Worm (Caenorhabditis elegans) whole organism, L2 larva: ENCODE measurements around the gene Y57E12AR.1.

Experiments used
- F13H6.1 ChIP-seq: sonication (generic microtip); optimal IDR thresholded peaks from 2 replicates; lab custom pipeline; 2016; ENCODE audit warnings: missing genetic modification characterization, missing compliant biosample characterization
- R02D3.7 ChIP-seq: fragments of 150-350 bp; optimal IDR thresholded peaks from 2 replicates; lab custom pipeline; 2014; ENCODE audit warnings: missing biosample characterization, missing genetic modification characterization
- Y55F3AM.14 ChIP-seq: fragments of 200-800 bp; sonication (Bioruptor generic); optimal IDR thresholded peaks from 2 replicates; lab custom pipeline; 2018; ENCODE audit warnings: mild to moderate bottlenecking, missing genetic modification characterization, missing compliant biosample characterization
- ZK546.5 ChIP-seq: sonication (generic microtip); optimal IDR thresholded peaks from 2 replicates; lab custom pipeline; 2017; ENCODE audit warnings: missing biosample characterization, missing genetic modification characterization
- aly-2 ChIP-seq: fragments of 150-350 bp; optimal IDR thresholded peaks from 2 replicates; lab custom pipeline; 2014; ENCODE audit warnings: missing biosample characterization, missing genetic modification characterization
- ama-1 ChIP-seq: fragments of 150-350 bp; optimal IDR thresholded peaks from 2 replicates; lab custom pipeline; 2018; ENCODE audit warnings: inconsistent platforms
- blmp-1 ChIP-seq: sonication (generic microtip); optimal IDR thresholded peaks from 2 replicates; lab custom pipeline; 2017; ENCODE audit warnings: missing genetic modification characterization, mild to moderate bottlenecking, missing compliant biosample characterization, antibody characterized with exemption, moderate library complexity; ENCODE audit not compliant: insufficient read depth
- ceh-16 ChIP-seq: fragments of 150-350 bp; optimal IDR thresholded peaks from 2 replicates; lab custom pipeline; 2014; ENCODE audit warnings: missing biosample characterization, missing genetic modification characterization
- ceh-82 ChIP-seq: fragments of 150-350 bp; optimal IDR thresholded peaks from 2 replicates; lab custom pipeline; 2014; ENCODE audit warnings: missing biosample characterization, missing genetic modification characterization
- crh-2 ChIP-seq: sonication (generic microtip); optimal IDR thresholded peaks from 2 replicates; lab custom pipeline; 2017; ENCODE audit warnings: missing biosample characterization, missing genetic modification characterization
- dmd-4 ChIP-seq: sonication (generic microtip); optimal IDR thresholded peaks from 2 replicates; lab custom pipeline; 2017; ENCODE audit warnings: missing biosample characterization, missing genetic modification characterization
- elt-1 ChIP-seq: fragments of 150-350 bp; optimal IDR thresholded peaks from 2 replicates; lab custom pipeline; 2014; ENCODE audit warnings: missing biosample characterization, missing genetic modification characterization
- elt-3 ChIP-seq: sonication (generic microtip); optimal IDR thresholded peaks from 2 replicates; lab custom pipeline; 2017; ENCODE audit warnings: missing biosample characterization, missing genetic modification characterization
- fos-1 ChIP-seq: fragments of 150-350 bp; optimal IDR thresholded peaks from 2 replicates; lab custom pipeline; 2014; ENCODE audit warnings: missing biosample characterization, missing genetic modification characterization
- gmeb-1 ChIP-seq: fragments of 150-350 bp; optimal IDR thresholded peaks from 2 replicates; lab custom pipeline; 2014; ENCODE audit warnings: missing biosample characterization, missing genetic modification characterization
- lin-11 ChIP-seq: fragments of 150-350 bp; sonication (generic microtip); optimal IDR thresholded peaks from 2 replicates; lab custom pipeline; 2014; ENCODE audit warnings: missing biosample characterization, missing genetic modification characterization, inconsistent platforms, mixed read lengths
- lin-13 ChIP-seq: fragments of 150-350 bp; optimal IDR thresholded peaks from 2 replicates; lab custom pipeline; 2014; ENCODE audit warnings: missing biosample characterization, missing genetic modification reagents, missing genetic modification characterization
- mbf-1 ChIP-seq: sonication (generic microtip); optimal IDR thresholded peaks from 2 replicates; lab custom pipeline; 2017; ENCODE audit warnings: missing biosample characterization, missing genetic modification characterization
- mdl-1 ChIP-seq, 2 experiments: fragments of 150-350 bp in 1 of 2; sonication (generic microtip) in 1 of 2; optimal IDR thresholded peaks; 2 replicates each; lab custom pipeline; 2017; ENCODE audit warnings: missing biosample characterization in 2 of 2, missing genetic modification characterization in 2 of 2
- nhr-10 ChIP-seq: sonication (generic microtip); optimal IDR thresholded peaks from 2 replicates; lab custom pipeline; 2017; ENCODE audit warnings: missing biosample characterization, missing genetic modification characterization
- nhr-11 ChIP-seq: fragments of 150-350 bp; optimal IDR thresholded peaks from 2 replicates; lab custom pipeline; 2014; ENCODE audit warnings: missing biosample characterization, missing genetic modification characterization
- nhr-12 ChIP-seq: fragments of 150-350 bp; optimal IDR thresholded peaks from 2 replicates; lab custom pipeline; 2014; ENCODE audit warnings: missing biosample characterization, missing genetic modification characterization
- nhr-129 ChIP-seq: fragments of 150-350 bp; optimal IDR thresholded peaks from 2 replicates; lab custom pipeline; 2014; ENCODE audit warnings: missing biosample characterization, missing genetic modification characterization
- nhr-21 ChIP-seq: fragments of 150-350 bp; optimal IDR thresholded peaks from 2 replicates; lab custom pipeline; 2014; ENCODE audit warnings: missing biosample characterization, missing genetic modification characterization
- nhr-23 ChIP-seq: fragments of 150-350 bp; optimal IDR thresholded peaks from 2 replicates; lab custom pipeline; 2014; ENCODE audit warnings: missing biosample characterization, missing genetic modification reagents, missing genetic modification characterization
- nhr-237 ChIP-seq: fragments of 150-350 bp; optimal IDR thresholded peaks from 2 replicates; lab custom pipeline; 2014; ENCODE audit warnings: missing biosample characterization, missing genetic modification characterization
- nhr-25 ChIP-seq: fragments of 150-350 bp; sonication (generic microtip); optimal IDR thresholded peaks from 3 replicates; lab custom pipeline; 2014; ENCODE audit warnings: missing biosample characterization, missing genetic modification characterization
- nhr-77 ChIP-seq: fragments of 150-350 bp; optimal IDR thresholded peaks from 2 replicates; lab custom pipeline; 2014; ENCODE audit warnings: missing biosample characterization, missing genetic modification characterization
- sem-4 ChIP-seq: fragments of 150-350 bp; optimal IDR thresholded peaks from 2 replicates; lab custom pipeline; 2014; ENCODE audit warnings: missing biosample characterization, missing genetic modification reagents, missing genetic modification characterization
- skn-1 ChIP-seq: sonication (generic microtip); optimal IDR thresholded peaks from 2 replicates; lab custom pipeline; 2017; ENCODE audit warnings: missing biosample characterization, missing genetic modification characterization
- sma-3 ChIP-seq: sonication (generic microtip); optimal IDR thresholded peaks from 2 replicates; lab custom pipeline; 2016; ENCODE audit warnings: missing genetic modification reagents, missing genetic modification characterization, missing compliant biosample characterization
- sma-9 ChIP-seq, 2 experiments: fragments of 150-350 bp in 1 of 2; sonication (generic microtip) in 1 of 2; optimal IDR thresholded peaks; 2 replicates each; lab custom pipeline; 2014 to 2016; ENCODE audit warnings: missing genetic modification characterization in 2 of 2, mild to moderate bottlenecking in 1 of 2, missing biosample characterization in 1 of 2, missing compliant biosample characterization in 1 of 2, missing genetic modification reagents in 1 of 2, moderate library complexity in 1 of 2
- snpc-4 ChIP-seq: fragments of 150-350 bp; optimal IDR thresholded peaks from 2 replicates; lab custom pipeline; 2014; ENCODE audit warnings: missing biosample characterization, missing genetic modification characterization
- unc-39 ChIP-seq: fragments of 150-350 bp; optimal IDR thresholded peaks from 2 replicates; lab custom pipeline; 2014; ENCODE audit warnings: missing biosample characterization, missing genetic modification characterization
- unc-62 ChIP-seq: fragments of 150-350 bp; optimal IDR thresholded peaks from 2 replicates; lab custom pipeline; 2014; ENCODE audit warnings: missing biosample characterization, missing genetic modification reagents, missing genetic modification characterization
- ztf-1 ChIP-seq: fragments of 200-800 bp; sonication (Bioruptor generic); conservative IDR thresholded peaks from 2 replicates; pipeline ENCODE4 v1.3.6; 2022; ENCODE audit warnings: missing genetic modification characterization, missing compliant biosample characterization
- ztf-11 ChIP-seq: sonication (generic microtip); optimal IDR thresholded peaks from 2 replicates; lab custom pipeline; 2017; ENCODE audit warnings: missing biosample characterization, missing genetic modification characterization

The Y57E12AR.1 gene

ce11 chrV:7078765-7079164 is 13.6 kb upstream of the Y57E12AR.1 start:
- TF ChIP-seq nhr-237 (tag; lab: Kevin White, UChicago) = no peak
- no peak for TF ChIP-seq nhr-25 (tag; lab: Kevin White, UChicago)
- no peak for TF ChIP-seq skn-1 (tag; lab: Kevin White, UChicago)
- TF ChIP-seq sem-4 (tag; lab: Kevin White, UChicago) = no peak
- TF ChIP-seq F13H6.1 (tag; lab: Kevin White, UChicago) = no peak
- TF ChIP-seq nhr-23 = no peak
- TF ChIP-seq aly-2 (tag; lab: Kevin White, UChicago) = no peak
- no peak for TF ChIP-seq lin-13 (GFP tag; lab: Kevin White, UChicago)
- no peak for TF ChIP-seq elt-1 (tag; lab: Kevin White, UChicago)
- no peak for TF ChIP-seq ceh-16 (tag; lab: Kevin White, UChicago)
- TF ChIP-seq nhr-10 = no peak
- TF ChIP-seq gmeb-1 = no peak
- TF ChIP-seq dmd-4 (tag; lab: Kevin White, UChicago) = no peak
- TF ChIP-seq unc-39 (tag; lab: Kevin White, UChicago) = no peak
- no peak for TF ChIP-seq blmp-1 (tag; lab: Kevin White, UChicago)
- TF ChIP-seq unc-62 (GFP tag; lab: Kevin White, UChicago) = no peak
- no peak for TF ChIP-seq nhr-21
- no peak for TF ChIP-seq R02D3.7 (tag; lab: Kevin White, UChicago)
- no peak for TF ChIP-seq snpc-4 (tag; lab: Kevin White, UChicago)

ce11 chrV:7076161-7076560 is 11.0 kb upstream of the Y57E12AR.1 start:
- TF ChIP-seq nhr-237 (tag; lab: Kevin White, UChicago) (no peak), mbf-1 (tag; lab: Kevin White, UChicago) (no peak), sma-9 (GFP tag; optimal IDR thresholded peaks at IDR 0.05; lab: Kevin White, UChicago) (peak; percentile 35), sma-9 (tag; optimal IDR thresholded peaks at IDR 0.05; lab: Kevin White, UChicago) (no peak), nhr-129 (peak; percentile 58), crh-2 (tag; lab: Kevin White, UChicago) (peak; percentile 62), fos-1 (peak; percentile 8), ceh-82 (tag; lab: Kevin White, UChicago) (no peak)

- TF ChIP-seq lin-11 (tag; lab: Kevin White, UChicago) (no peak), fos-1 (peak; percentile 30)
These were observed 10.5 kb upstream of the Y57E12AR.1 start, which contains the start of gene npa-1 for ce11 chrV:7075646-7076045. TSS of gene npa-1 (plus strand) at chrV:7075787.

- TF ChIP-seq lin-11 (tag; lab: Kevin White, UChicago) (no peak), crh-2 (tag; lab: Kevin White, UChicago) (peak; percentile 41)
These were observed 7.2 kb upstream of the Y57E12AR.1 start, which contains the start of gene F27B10.1 for ce11 chrV:7072309-7072708. TSS of gene F27B10.1 (plus strand) at chrV:7072609.

- TF ChIP-seq elt-1 (tag; lab: Kevin White, UChicago) = no peak
- no peak for TF ChIP-seq snpc-4 (tag; lab: Kevin White, UChicago)
- no peak for TF ChIP-seq mdl-1 (tag; optimal IDR thresholded peaks at IDR 0.05; lab: Kevin White, UChicago)
- TF ChIP-seq nhr-11 = no peak
- TF ChIP-seq, all 48 proteins: peak for 0
These were observed 4.5 kb upstream of the Y57E12AR.1 start for ce11 chrV:7069605-7070004.

ce11 chrV:7068861-7069260 is 3.7 kb upstream of the Y57E12AR.1 start:
- TF ChIP-seq nhr-77 (tag; lab: Kevin White, UChicago) = no peak
- no peak for TF ChIP-seq nhr-23
- no peak for TF ChIP-seq crh-2 (tag; lab: Kevin White, UChicago)
- TF ChIP-seq ztf-1 = no peak
- TF ChIP-seq elt-1 (tag; lab: Kevin White, UChicago) = no peak
- TF ChIP-seq sma-9 (GFP tag; optimal IDR thresholded peaks at IDR 0.05; lab: Kevin White, UChicago) = no peak
- no peak for TF ChIP-seq sma-9 (tag; optimal IDR thresholded peaks at IDR 0.05; lab: Kevin White, UChicago)
- TF ChIP-seq Y55F3AM.14 = no peak
- TF ChIP-seq nhr-11 = no peak
- no peak for TF ChIP-seq snpc-4 (tag; lab: Kevin White, UChicago)
- TF ChIP-seq sma-3 (GFP tag; lab: Kevin White, UChicago) = no peak
- no peak for TF ChIP-seq elt-3 (tag; lab: Kevin White, UChicago)
- TF ChIP-seq nhr-12 (tag; lab: Kevin White, UChicago) = no peak
- no peak for TF ChIP-seq ama-1 (lab: Kevin White, UChicago)
- no peak for TF ChIP-seq mbf-1 (tag; lab: Kevin White, UChicago)
- TF ChIP-seq ZK546.5 (tag; lab: Kevin White, UChicago) = no peak
- TF ChIP-seq ztf-11 (tag; lab: Kevin White, UChicago) = no peak
